Worm (Caenorhabditis elegans) whole organism, L2 larva: Measurements from ENCODE around the gene sre-3.

ENCODE experiments used
- F13H6.1 ChIP-seq: sonication (generic microtip); optimal IDR thresholded peaks from 2 replicates; lab custom pipeline; 2016; ENCODE audit warnings: missing genetic modification characterization, missing compliant biosample characterization
- nhr-11 ChIP-seq: fragments of 150-350 bp; optimal IDR thresholded peaks from 2 replicates; lab custom pipeline; 2014; ENCODE audit warnings: missing biosample characterization, missing genetic modification characterization
- snpc-4 ChIP-seq: fragments of 150-350 bp; optimal IDR thresholded peaks from 2 replicates; lab custom pipeline; 2014; ENCODE audit warnings: missing biosample characterization, missing genetic modification characterization
- unc-39 ChIP-seq: fragments of 150-350 bp; optimal IDR thresholded peaks from 2 replicates; lab custom pipeline; 2014; ENCODE audit warnings: missing biosample characterization, missing genetic modification characterization

DNA sequence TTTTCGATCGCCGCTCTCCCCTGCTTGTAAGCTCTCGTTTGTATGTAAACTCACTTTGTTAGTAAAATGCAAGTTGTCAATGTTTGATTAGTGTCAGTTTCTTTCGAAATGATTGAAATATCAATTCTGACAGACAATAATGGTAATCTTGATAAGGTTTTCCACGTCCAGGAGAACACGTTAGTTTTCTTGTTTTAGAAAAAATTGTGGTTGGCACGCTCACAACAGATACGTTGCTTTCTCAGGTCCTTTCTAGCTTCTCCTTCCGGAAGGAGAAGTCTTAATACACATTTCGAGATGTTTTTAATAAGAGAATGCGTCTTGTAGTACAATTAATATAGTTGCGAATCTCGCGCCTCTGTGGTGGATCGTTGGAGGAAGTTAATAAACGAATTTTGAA is 16.8 kb upstream of the sre-3 start, which contains the start of gene F43E2.6:
- TF ChIP-seq unc-39 (tag; lab: Kevin White, UChicago): no peak
- no peak for TF ChIP-seq nhr-11
- TF ChIP-seq snpc-4 (tag; lab: Kevin White, UChicago): no peak
- no peak for TF ChIP-seq F13H6.1 (tag; lab: Kevin White, UChicago)
